Worm (Caenorhabditis elegans): ENCODE measurements around the gene tba-7.
A peak's percentile ranks its signal among the peaks of the same experiment; 100 is the strongest.

The tba-7 gene

ce11 chrIII:11353499-11353898, 18.1 kb downstream of the tba-7 start (continued):
- TF ChIP-seq sox-4 (tag; optimal IDR thresholded peaks at IDR 0.05) (no peak), unc-42 (tag; optimal IDR thresholded peaks at IDR 0.05) (peak; percentile 87), fax-1 (tag; optimal IDR thresholded peaks at IDR 0.05) (no peak), pha-4 (tag; optimal IDR thresholded peaks at IDR 0.05) (no peak), hlh-30 (tag; optimal IDR thresholded peaks at IDR 0.05; ENCODE audit: insufficient read depth) (no peak), C08G9.2 (tag; optimal IDR thresholded peaks at IDR 0.05) (no peak), Y22D7AL.16 (tag; optimal IDR thresholded peaks at IDR 0.05) (no peak), ceh-9 (tag; optimal IDR thresholded peaks at IDR 0.05) (no peak), ceh-45 (GFP tag; IDR thresholded peaks at IDR 0.05) (no peak), nhr-232 (tag; optimal IDR thresholded peaks at IDR 0.05) (no peak)

ce11 chrIII:11352840-11353239, 18.7 kb downstream of the tba-7 start:
- TF ChIP-seq ztf-16 (tag; optimal IDR thresholded peaks at IDR 0.05) (no peak), hlh-30 (tag; optimal IDR thresholded peaks at IDR 0.05; ENCODE audit: insufficient read depth) (peak; percentile 5)

- TF ChIP-seq hlh-6 (tag; optimal IDR thresholded peaks at IDR 0.05) = no peak
- TF ChIP-seq elt-2 (tag; optimal IDR thresholded peaks at IDR 0.05) = peak; percentile 16
Observed at ce11 chrIII:11350107-11350826, 21.3 kb downstream of the tba-7 start.

ce11 chrIII:11346383-11346782, 25.2 kb downstream of the tba-7 start, which contains the start of gene T28D6.7:
Gene T28D6.7, minus strand, starts transcription at chrIII:11346483.
- TF ChIP-seq pha-4 (tag; optimal IDR thresholded peaks at IDR 0.05) (no peak), rnt-1 (tag; optimal IDR thresholded peaks at IDR 0.05) (no peak), ama-1 (optimal IDR thresholded peaks at IDR 0.05) (no peak), mec-3 (tag; optimal IDR thresholded peaks at IDR 0.05; ENCODE audit: borderline replicate concordance) (no peak), hlh-8 (tag; optimal IDR thresholded peaks at IDR 0.05) (no peak), madf-2 (tag; optimal IDR thresholded peaks at IDR 0.05) (no peak), hlh-30 (tag; optimal IDR thresholded peaks at IDR 0.05; ENCODE audit: insufficient read depth) (no peak), hlh-6 (tag; optimal IDR thresholded peaks at IDR 0.05) (no peak), nhr-11 (tag; optimal IDR thresholded peaks at IDR 0.05) (no peak), tbx-7 (tag; optimal IDR thresholded peaks at IDR 0.05) (no peak), pqm-1 (tag; optimal IDR thresholded peaks at IDR 0.05) (no peak), gmeb-2 (tag; optimal IDR thresholded peaks at IDR 0.05) (no peak), ceh-2 (tag; optimal IDR thresholded peaks at IDR 0.05) (no peak), unc-42 (tag; optimal IDR thresholded peaks at IDR 0.05) (no peak), unc-55 (GFP tag; optimal IDR thresholded peaks at IDR 0.05) (no peak), pros-1 (tag; optimal IDR thresholded peaks at IDR 0.05) (no peak), ceh-22 (tag; optimal IDR thresholded peaks at IDR 0.05) (no peak), hlh-15 (tag; optimal IDR thresholded peaks at IDR 0.05) (no peak), ceh-48 (tag; optimal IDR thresholded peaks at IDR 0.05) (no peak)

DNA sequence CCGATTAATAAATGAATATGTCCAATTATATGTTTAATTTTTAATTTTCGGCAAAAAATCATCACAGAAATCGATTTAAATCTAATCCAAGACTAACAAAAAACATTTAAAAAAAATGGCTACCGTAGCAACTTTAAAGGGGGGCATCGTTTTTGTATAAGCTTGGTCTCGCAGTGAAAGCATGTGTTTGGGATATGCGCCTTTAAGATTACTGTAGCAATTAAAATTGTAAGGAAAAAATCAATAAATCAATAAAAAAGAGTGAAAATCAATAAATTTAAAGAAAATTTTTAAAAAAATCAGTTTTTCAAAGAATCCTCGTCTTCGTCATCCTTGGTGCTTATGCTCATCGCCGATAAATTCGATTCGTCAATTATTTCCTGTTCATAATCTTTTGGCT, 27.5 kb downstream of the tba-7 start:
- TF ChIP-seq sox-4 (tag; optimal IDR thresholded peaks at IDR 0.05) (no peak), ztf-16 (tag; optimal IDR thresholded peaks at IDR 0.05) (no peak), tbx-7 (tag; optimal IDR thresholded peaks at IDR 0.05) (no peak), fkh-6 (tag; optimal IDR thresholded peaks at IDR 0.05) (no peak), tbx-2 (tag; optimal IDR thresholded peaks at IDR 0.05) (no peak), ceh-22 (tag; optimal IDR thresholded peaks at IDR 0.05) (no peak), ceh-2 (tag; optimal IDR thresholded peaks at IDR 0.05) (no peak), fkh-10 (GFP tag; optimal IDR thresholded peaks at IDR 0.05) (no peak), elt-4 (tag; optimal IDR thresholded peaks at IDR 0.05) (no peak)

DNA sequence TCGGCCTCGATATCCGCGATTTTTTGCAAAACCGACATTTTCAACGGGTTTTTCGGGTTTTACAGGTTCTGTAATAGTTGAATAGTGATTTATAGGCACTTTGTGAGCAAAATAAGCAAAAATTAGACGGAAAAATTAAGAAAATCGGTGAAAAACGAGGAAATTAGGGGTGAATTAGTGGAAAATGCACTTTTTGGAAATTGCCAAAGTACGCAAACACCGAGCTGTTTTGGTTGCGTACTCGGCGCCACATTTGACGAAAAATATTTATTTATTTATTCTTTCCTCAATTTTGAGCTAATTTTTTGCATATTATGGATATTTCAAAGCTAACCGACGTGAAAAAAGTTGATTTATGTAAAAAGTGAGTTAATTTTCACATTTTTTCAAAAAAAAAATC, 28.5 kb downstream of the tba-7 start, which contains the start of the genes T28D6.6 and pen-2:
Gene T28D6.6 (minus strand): TSS at position 68 of the 400 bp plus-strand sequence.
Gene pen-2 (plus strand): TSS at position 282 of the 400 bp plus-strand sequence.
- peak; percentile 46 for TF ChIP-seq unc-42 (tag; optimal IDR thresholded peaks at IDR 0.05)
- no peak for TF ChIP-seq ceh-9 (tag; optimal IDR thresholded peaks at IDR 0.05)
- TF ChIP-seq lim-6 (tag; optimal IDR thresholded peaks at IDR 0.05) = no peak
